Fruit fly (Drosophila melanogaster): ENCODE measurements around the gene CG15172.

- TF ChIP-seq pan (optimal IDR thresholded peaks at IDR 0.05) = no peak
- TF ChIP-seq usp (GFP tag; optimal IDR thresholded peaks at IDR 0.05) = no peak
- no peak for TF ChIP-seq CG8478 (optimal IDR thresholded peaks at IDR 0.05)
These were observed 34.9 kb upstream of the CG15172 start, which contains the start of the genes Swip-1 and EMC5 for dm6 chr2L:18987078-18987895.
